Fruit fly (Drosophila melanogaster) whole organism: ENCODE results near the gene CG14717.

Experiments
- CG8478 ChIP-seq: fragments of >200 bp; optimal IDR thresholded peaks from 2 replicates; lab custom pipeline; 2018; ENCODE audit warnings: inconsistent platforms
- Dll ChIP-seq: fragments of >200 bp; optimal IDR thresholded peaks from 2 replicates; lab custom pipeline; 2017
- EcR ChIP-seq, 2 experiments: fragments of >200 bp; optimal IDR thresholded peaks; 2 replicates each; lab custom pipeline; 2017; ENCODE audit warnings: missing biosample characterization in 2 of 2, missing genetic modification characterization in 2 of 2, missing genetic modification reagents in 2 of 2
- pan ChIP-seq: fragments of >200 bp; optimal IDR thresholded peaks from 2 replicates; lab custom pipeline; 2017
- psq ChIP-seq: fragments of >200 bp; optimal IDR thresholded peaks from 2 replicates; lab custom pipeline; 2017
- usp ChIP-seq: fragments of >200 bp; optimal IDR thresholded peaks from 2 replicates; lab custom pipeline; 2017; ENCODE audit warnings: missing biosample characterization, missing genetic modification characterization, mixed read lengths

DNA sequence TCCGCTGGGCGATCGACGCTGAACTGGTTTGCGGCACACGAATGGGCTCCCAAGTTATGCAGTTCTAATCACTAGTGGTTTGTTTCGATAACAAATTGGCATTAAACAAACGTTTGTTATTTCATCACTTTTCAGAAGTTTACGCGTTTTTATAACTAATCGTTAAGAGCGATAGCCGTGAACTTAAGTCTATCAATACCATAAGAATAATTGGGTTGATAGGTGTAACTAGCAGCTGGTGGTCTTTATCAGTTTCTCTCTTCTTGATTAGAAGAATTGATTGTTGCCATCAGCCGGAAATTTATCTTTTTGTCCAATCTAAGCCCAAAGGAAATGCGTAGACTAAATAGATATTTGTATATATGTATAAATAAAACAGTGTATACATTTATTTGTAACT is 12.0 kb upstream of the CG14717 start, which contains the start of gene CG6830:
- TF ChIP-seq psq (lab: Kevin White, UChicago) (no peak), EcR (GFP tag; optimal IDR thresholded peaks at IDR 0.05; lab: Kevin White, UChicago) (no peak), pan (lab: Kevin White, UChicago) (no peak), CG8478 (lab: Kevin White, UChicago) (no peak), usp (GFP tag; lab: Kevin White, UChicago) (no peak), Dll (lab: Kevin White, UChicago) (no peak)
